Worm (Caenorhabditis elegans): ENCODE measurements around the gene C24H11.2.

DNA sequence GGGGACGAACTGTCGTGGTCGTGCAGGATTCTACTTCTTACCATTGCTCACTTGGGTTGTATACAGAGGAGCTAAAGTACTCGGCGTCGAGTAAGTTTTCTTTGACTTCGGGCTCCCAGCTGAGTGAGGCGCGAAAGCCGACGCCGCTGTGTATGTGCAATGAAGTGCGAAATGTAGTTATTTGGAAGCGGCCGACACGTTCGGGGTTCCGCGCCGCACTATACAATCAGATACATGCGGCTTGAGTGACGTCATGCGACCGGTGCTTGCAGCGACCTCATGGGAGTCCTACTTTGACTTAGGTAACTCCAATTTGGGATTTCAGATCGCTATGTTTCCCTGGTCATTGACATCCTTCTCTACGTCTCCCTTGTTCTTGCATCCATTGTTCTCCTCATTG lies 25.7 kb upstream of the C24H11.2 start:
- TF ChIP-seq lin-35 (GFP tag; optimal IDR thresholded peaks at IDR 0.05) (no peak), lag-1 (GFP tag; IDR thresholded peaks at IDR 0.05) (no peak), athp-1 (tag; optimal IDR thresholded peaks at IDR 0.05) (no peak), somi-1 (GFP tag; optimal IDR thresholded peaks at IDR 0.05) (no peak), lin-40 (tag; optimal IDR thresholded peaks at IDR 0.05) (no peak)
